Worm (Caenorhabditis elegans) whole organism, L1 larva: Measurements from ENCODE around the gene psa-3.

Experiments used
- aly-2 ChIP-seq: fragments of 150-350 bp; optimal IDR thresholded peaks from 2 replicates; lab custom pipeline; 2014; ENCODE audit warnings: missing biosample characterization, missing genetic modification characterization
- blmp-1 ChIP-seq: fragments of 150-350 bp; optimal IDR thresholded peaks from 2 replicates; lab custom pipeline; 2014; ENCODE audit warnings: missing biosample characterization, missing genetic modification characterization
- lir-3 ChIP-seq: sonication (generic microtip); optimal IDR thresholded peaks from 2 replicates; lab custom pipeline; 2016; ENCODE audit warnings: mild to moderate bottlenecking, missing genetic modification characterization, moderate library complexity, missing compliant biosample characterization; ENCODE audit not compliant: poor library complexity
- nhr-237 ChIP-seq: fragments of 150-350 bp; optimal IDR thresholded peaks from 2 replicates; lab custom pipeline; 2014; ENCODE audit warnings: missing biosample characterization, missing genetic modification characterization

ce11 chrX:15415226-15415625 is 7.5 kb downstream of the psa-3 start, which contains the start of gene pqn-36:
- TF ChIP-seq lir-3 (tag; lab: Kevin White, UChicago) (no peak), aly-2 (no peak), blmp-1 (tag; lab: Kevin White, UChicago) (no peak), nhr-237 (tag; lab: Kevin White, UChicago) (no peak)
